Fruit fly (Drosophila melanogaster) whole organism, embryonic: Measurements from ENCODE around the gene Tbcd.

Experiments
- B-H2 ChIP-seq: fragments of 200-800 bp; sonication (Bioruptor generic); optimal IDR thresholded peaks from 2 replicates; lab custom pipeline; 2018; ENCODE audit warnings: missing biosample characterization, mild to moderate bottlenecking, missing genetic modification characterization
- CG10959 ChIP-seq: fragments of 200-800 bp; sonication (Bioruptor generic); IDR thresholded peaks from 2 replicates; pipeline ENCODE4 v1.3.6; 2022; ENCODE audit warnings: missing biosample characterization, missing genetic modification characterization
- CG11093 ChIP-seq: fragments of 200-800 bp; sonication (Bioruptor generic); IDR thresholded peaks from 3 replicates; pipeline ENCODE4 v1.3.6; 2022; ENCODE audit warnings: missing biosample characterization, missing genetic modification characterization
- CG11723 ChIP-seq: fragments of 200-800 bp; sonication (Bioruptor generic); optimal IDR thresholded peaks from 2 replicates; lab custom pipeline; 2017; ENCODE audit warnings: missing biosample characterization, mild to moderate bottlenecking, missing genetic modification characterization
- CG14014 ChIP-seq: fragments of 200-800 bp; sonication (Bioruptor generic); IDR thresholded peaks from 2 replicates; pipeline ENCODE4 v1.3.6; 2022; ENCODE audit warnings: missing biosample characterization, missing genetic modification characterization
- CG16813 ChIP-seq: fragments of 200-800 bp; sonication (Bioruptor generic); IDR thresholded peaks from 3 replicates; pipeline ENCODE4 v1.3.6; 2022; ENCODE audit warnings: missing biosample characterization, missing genetic modification characterization; ENCODE audit not compliant: partially characterized antibody
- CG17802 ChIP-seq: fragments of 200-800 bp; sonication (Bioruptor generic); optimal IDR thresholded peaks from 2 replicates; lab custom pipeline; 2018; ENCODE audit warnings: missing biosample characterization, mild to moderate bottlenecking, missing genetic modification characterization, moderate library complexity
- CG17912 ChIP-seq: fragments of 200-800 bp; sonication (Bioruptor generic); optimal IDR thresholded peaks from 2 replicates; lab custom pipeline; 2018; ENCODE audit warnings: missing biosample characterization, mild to moderate bottlenecking, missing genetic modification characterization
- CG18262 ChIP-seq: fragments of 200-800 bp; optimal IDR thresholded peaks from 3 replicates; lab custom pipeline; 2019; ENCODE audit warnings: missing biosample characterization, mild to moderate bottlenecking, missing genetic modification characterization, moderate library complexity
- CG2129 ChIP-seq: fragments of 200-800 bp; sonication (Bioruptor generic); IDR thresholded peaks from 2 replicates; pipeline ENCODE4 v1.3.6; 2022; ENCODE audit warnings: missing biosample characterization, missing genetic modification characterization; ENCODE audit not compliant: partially characterized antibody
- CG30431 ChIP-seq: fragments of 200-800 bp; sonication (Bioruptor generic); optimal IDR thresholded peaks from 2 replicates; lab custom pipeline; 2017; ENCODE audit warnings: missing biosample characterization, missing genetic modification characterization
- CG32532 ChIP-seq: fragments of 200-800 bp; sonication (Bioruptor generic); IDR thresholded peaks from 2 replicates; pipeline ENCODE4 v1.3.6; 2022; ENCODE audit warnings: missing biosample characterization, missing genetic modification characterization
- CG32767 ChIP-seq: fragments of 200-800 bp; sonication (Bioruptor generic); IDR thresholded peaks from 2 replicates; pipeline ENCODE4 v1.3.6; 2022; ENCODE audit warnings: missing biosample characterization, missing genetic modification characterization
- CG4404 ChIP-seq: fragments of 200-800 bp; sonication (Bioruptor generic); IDR thresholded peaks from 2 replicates; pipeline ENCODE4 v1.3.6; 2022; ENCODE audit warnings: missing biosample characterization, missing genetic modification characterization
- CG7271 ChIP-seq: fragments of 200-800 bp; sonication (Bioruptor generic); optimal IDR thresholded peaks from 2 replicates; lab custom pipeline; 2018; ENCODE audit warnings: missing biosample characterization, mild to moderate bottlenecking, missing genetic modification characterization, moderate library complexity
- CG7357 ChIP-seq: fragments of 200-800 bp; sonication (Bioruptor generic); IDR thresholded peaks from 3 replicates; pipeline ENCODE4 v1.3.6; 2022; ENCODE audit warnings: missing biosample characterization, missing genetic modification characterization
- CG7928 ChIP-seq: fragments of 200-800 bp; sonication (Bioruptor generic); optimal IDR thresholded peaks from 2 replicates; lab custom pipeline; 2017; ENCODE audit warnings: missing biosample characterization, mild to moderate bottlenecking, missing genetic modification characterization
- CG7987 ChIP-seq: fragments of 200-800 bp; sonication (Bioruptor generic); optimal IDR thresholded peaks from 2 replicates; lab custom pipeline; 2018; ENCODE audit warnings: missing biosample characterization, mild to moderate bottlenecking, missing genetic modification characterization, moderate library complexity
- CG8944 ChIP-seq: fragments of 200-800 bp; sonication (Bioruptor generic); optimal IDR thresholded peaks from 3 replicates; lab custom pipeline; 2016; ENCODE audit warnings: missing biosample characterization, missing genetic modification characterization
- D19B ChIP-seq: fragments of 200-800 bp; sonication (Bioruptor generic); optimal IDR thresholded peaks from 2 replicates; lab custom pipeline; 2017; ENCODE audit warnings: missing biosample characterization, mild to moderate bottlenecking, missing genetic modification characterization
- Dbx ChIP-seq: fragments of 200-800 bp; sonication (Bioruptor generic); IDR thresholded peaks from 3 replicates; pipeline ENCODE4 v1.3.6; 2022; ENCODE audit warnings: missing biosample characterization, missing genetic modification characterization
- E2f2 ChIP-seq: fragments of 200-800 bp; sonication (Bioruptor generic); IDR thresholded peaks from 2 replicates; pipeline ENCODE4 v1.3.6; 2022; ENCODE audit warnings: missing biosample characterization, missing genetic modification characterization
- Fer2 ChIP-seq: fragments of 200-800 bp; sonication (Bioruptor generic); optimal IDR thresholded peaks from 2 replicates; lab custom pipeline; 2018; ENCODE audit warnings: missing biosample characterization, mild to moderate bottlenecking, missing genetic modification characterization, moderate library complexity
- Hr39 ChIP-seq: fragments of >200 bp; optimal IDR thresholded peaks from 2 replicates; lab custom pipeline; 2017
- Lhr ChIP-seq: fragments of 200-800 bp; sonication (Bioruptor generic); optimal IDR thresholded peaks from 3 replicates; lab custom pipeline; 2017; ENCODE audit warnings: mild to moderate bottlenecking, missing biosample characterization, missing genetic modification reagents, missing genetic modification characterization
- MTF-1 ChIP-seq: fragments of 200-800 bp; sonication (Bioruptor generic); optimal IDR thresholded peaks from 2 replicates; lab custom pipeline; 2018; ENCODE audit warnings: missing biosample characterization, mild to moderate bottlenecking, missing genetic modification characterization, borderline replicate concordance
- Meics ChIP-seq: fragments of 200-800 bp; sonication (Bioruptor generic); optimal IDR thresholded peaks from 2 replicates; lab custom pipeline; 2017; ENCODE audit warnings: missing biosample characterization, mild to moderate bottlenecking, missing genetic modification characterization
- Oli ChIP-seq: fragments of 200-800 bp; sonication (Bioruptor generic); optimal IDR thresholded peaks from 2 replicates; lab custom pipeline; 2018; ENCODE audit warnings: missing biosample characterization, mild to moderate bottlenecking, missing genetic modification characterization, moderate library complexity
- Poxn ChIP-seq: fragments of 200-800 bp; sonication (Bioruptor generic); IDR thresholded peaks from 2 replicates; pipeline ENCODE4 v1.3.6; 2022; ENCODE audit warnings: missing biosample characterization, missing genetic modification characterization
- Ravus ChIP-seq: fragments of 200-800 bp; sonication (Bioruptor generic); IDR thresholded peaks from 2 replicates; pipeline ENCODE4 v1.3.6; 2022; ENCODE audit warnings: missing biosample characterization, missing genetic modification characterization
- Sry-β ChIP-seq: fragments of 200-800 bp; sonication (Bioruptor generic); optimal IDR thresholded peaks from 2 replicates; lab custom pipeline; 2018; ENCODE audit warnings: missing biosample characterization, mild to moderate bottlenecking, missing genetic modification characterization, moderate library complexity
- Usf ChIP-seq: fragments of 200-800 bp; sonication (Bioruptor generic); optimal IDR thresholded peaks from 2 replicates; lab custom pipeline; 2017; ENCODE audit warnings: missing genotype, missing biosample characterization, missing genetic modification characterization
- abd-A ChIP-seq: fragments of 200-800 bp; sonication (Bioruptor generic); optimal IDR thresholded peaks from 3 replicates; lab custom pipeline; 2019; ENCODE audit warnings: missing biosample characterization, mild to moderate bottlenecking, missing genetic modification characterization, moderate library complexity
- ash1 ChIP-seq: fragments of 200-800 bp; sonication (Bioruptor generic); optimal IDR thresholded peaks from 2 replicates; lab custom pipeline; 2018; ENCODE audit warnings: missing biosample characterization, mild to moderate bottlenecking, missing genetic modification characterization
- chif ChIP-seq, 2 experiments: fragments of 200-800 bp; sonication (Bioruptor generic); optimal IDR thresholded peaks; 3 replicates each; lab custom pipeline; 2016; ENCODE audit warnings: missing biosample characterization in 2 of 2, missing genetic modification characterization in 2 of 2
- dati ChIP-seq: fragments of 200-800 bp; sonication (Bioruptor generic); IDR thresholded peaks from 2 replicates; pipeline ENCODE4 v1.3.6; 2022; ENCODE audit warnings: missing biosample characterization, missing genetic modification characterization
- dmrt11E ChIP-seq: fragments of 200-800 bp; sonication (Bioruptor generic); optimal IDR thresholded peaks from 3 replicates; lab custom pipeline; 2018; ENCODE audit warnings: missing biosample characterization, mild to moderate bottlenecking, missing genetic modification characterization, moderate library complexity
- ind ChIP-seq: fragments of 200-800 bp; sonication (Bioruptor generic); optimal IDR thresholded peaks from 3 replicates; lab custom pipeline; 2016; ENCODE audit warnings: missing biosample characterization, missing genetic modification characterization
- knrl ChIP-seq: fragments of 200-800 bp; sonication (Bioruptor generic); IDR thresholded peaks from 3 replicates; pipeline ENCODE4 v1.3.6; 2022; ENCODE audit warnings: missing biosample characterization, missing genetic modification characterization; ENCODE audit not compliant: partially characterized antibody
- lab ChIP-seq: fragments of 200-800 bp; sonication (Bioruptor generic); optimal IDR thresholded peaks from 3 replicates; lab custom pipeline; 2017; ENCODE audit warnings: missing biosample characterization, missing genetic modification characterization, mild to moderate bottlenecking, moderate library complexity, missing genetic modification reagents
- lola ChIP-seq, 3 experiments: fragments of >200 bp in 2 of 3; fragments of 200-800 bp in 1 of 3; sonication (Bioruptor generic) in 1 of 3; optimal IDR thresholded peaks; 2 replicates each; lab custom pipeline; 2017 to 2019; ENCODE audit warnings: missing biosample characterization in 3 of 3, missing genetic modification characterization in 3 of 3, mild to moderate bottlenecking in 1 of 3, moderate library complexity in 1 of 3
- nerfin-1 ChIP-seq: fragments of 200-800 bp; sonication (Bioruptor generic); optimal IDR thresholded peaks from 3 replicates; lab custom pipeline; 2019; ENCODE audit warnings: missing biosample characterization, mild to moderate bottlenecking, missing genetic modification characterization, moderate library complexity
- nerfin-2 ChIP-seq: fragments of 200-800 bp; sonication (Bioruptor generic); IDR thresholded peaks from 2 replicates; pipeline ENCODE4 v1.3.6; 2022; ENCODE audit warnings: missing biosample characterization, missing genetic modification characterization; ENCODE audit not compliant: partially characterized antibody
- odd ChIP-seq: fragments of 200-800 bp; sonication (Bioruptor generic); optimal IDR thresholded peaks from 2 replicates; lab custom pipeline; 2017; ENCODE audit warnings: missing biosample characterization, mild to moderate bottlenecking, missing genetic modification characterization
- pb ChIP-seq: fragments of 200-800 bp; sonication (Bioruptor generic); optimal IDR thresholded peaks from 3 replicates; lab custom pipeline; 2016; ENCODE audit warnings: missing biosample characterization, missing genetic modification characterization
- ranshi ChIP-seq: fragments of 200-800 bp; sonication (Bioruptor generic); IDR thresholded peaks from 2 replicates; pipeline ENCODE4 v1.3.6; 2022; ENCODE audit warnings: missing biosample characterization, missing genetic modification characterization
- sc ChIP-seq, 3 experiments: fragments of >200 bp in 2 of 3; fragments of 200-800 bp in 1 of 3; sonication (Bioruptor generic) in 1 of 3; optimal IDR thresholded peaks; 2 replicates in 2 of 3; 3 replicates in 1 of 3; lab custom pipeline; 2017; ENCODE audit warnings: mild to moderate bottlenecking in 1 of 3, missing biosample characterization in 1 of 3, missing genetic modification characterization in 1 of 3, missing genetic modification reagents in 1 of 3
- sr ChIP-seq: fragments of 200-800 bp; sonication (Bioruptor generic); IDR thresholded peaks from 3 replicates; pipeline ENCODE4 v1.3.6; 2022; ENCODE audit warnings: missing biosample characterization, missing genetic modification characterization
- zen2 ChIP-seq: fragments of 200-800 bp; sonication (Bioruptor generic); IDR thresholded peaks from 3 replicates; pipeline ENCODE4 v1.3.6; 2022; ENCODE audit warnings: missing biosample characterization, missing genetic modification characterization; ENCODE audit not compliant: partially characterized antibody

Tbcd gene

dm6 chr2L:2180120-2180539 is 32.8 kb downstream of the Tbcd start (continued):
- no peak for TF ChIP-seq CG2129 (GFP tag; lab: Robert Waterston, UW)
- TF ChIP-seq D19B (GFP tag; lab: Kevin White, UChicago), result peak; percentile 21
- peak; percentile 53 for TF ChIP-seq CG7987 (GFP tag; lab: Kevin White, UChicago)
- TF ChIP-seq Lhr (GFP tag; lab: Kevin White, UChicago), result peak; percentile 83
- TF ChIP-seq ranshi, result peak; percentile 91
- TF ChIP-seq abd-A (tag; lab: Kevin White, UChicago), result no peak
- peak; percentile 93 for TF ChIP-seq CG18262
- TF ChIP-seq Fer2 (tag; lab: Kevin White, UChicago), result peak; percentile 57
- peak; percentile 89 for TF ChIP-seq CG32532 (GFP tag; lab: Robert Waterston, UW)
- peak; percentile 58 for TF ChIP-seq Ravus (GFP tag; lab: Robert Waterston, UW)
- TF ChIP-seq MTF-1 (GFP tag; lab: Kevin White, UChicago), result peak; percentile 84
- peak; percentile 89 for TF ChIP-seq dati (GFP tag; lab: Robert Waterston, UW)
- peak; percentile 71 for TF ChIP-seq CG7271
- peak; percentile 69 for TF ChIP-seq E2f2 (GFP tag; lab: Robert Waterston, UW)
- TF ChIP-seq odd (GFP tag; lab: Kevin White, UChicago), result peak; percentile 77
- peak; percentile 72; the same call in 2 of the 3 replicates for TF ChIP-seq CG7357 (GFP tag; lab: Robert Waterston, UW)
- TF ChIP-seq Oli (tag; lab: Kevin White, UChicago), result peak; percentile 93
- TF ChIP-seq CG16813 (GFP tag; lab: Robert Waterston, UW), result no peak
- TF ChIP-seq CG4404 (GFP tag; lab: Robert Waterston, UW), result peak; percentile 84
- no peak for TF ChIP-seq nerfin-2 (GFP tag; lab: Robert Waterston, UW)
- peak; percentile 78 for TF ChIP-seq CG30431 (GFP tag; lab: Kevin White, UChicago)
- TF ChIP-seq CG11093, result peak; percentile 84
- TF ChIP-seq CG8944 (GFP tag; lab: Kevin White, UChicago), result peak; percentile 57
- TF ChIP-seq pb (GFP tag; lab: Kevin White, UChicago), result peak; percentile 64
- TF ChIP-seq zen2, result no peak
- peak; percentile 90 for TF ChIP-seq nerfin-1 (tag; lab: Kevin White, UChicago)
- no peak for TF ChIP-seq ash1 (GFP tag; lab: Kevin White, UChicago)
- peak; percentile 47 for TF ChIP-seq Usf
- peak; percentile 93 for TF ChIP-seq dmrt11E
- 0 out of 2 replicates have a peak, but pooled peaks have one; percentile 7 for TF ChIP-seq Poxn
- no peak for TF ChIP-seq sc (optimal IDR thresholded peaks at IDR 0.05; lab: Kevin White, UChicago)
- TF ChIP-seq sc (GFP tag; optimal IDR thresholded peaks at IDR 0.05; lab: Kevin White, UChicago), result peak; percentile 82
- TF ChIP-seq B-H2 (GFP tag; lab: Kevin White, UChicago), result no peak
- peak; percentile 18 for TF ChIP-seq Sry-β (GFP tag; lab: Kevin White, UChicago)
- peak; percentile 85 for TF ChIP-seq CG32767
- peak; percentile 87 for TF ChIP-seq sr (GFP tag; lab: Robert Waterston, UW)
- no peak for TF ChIP-seq knrl (GFP tag; lab: Robert Waterston, UW)
- TF ChIP-seq lola (GFP tag; optimal IDR thresholded peaks at IDR 0.05; lab: Kevin White, UChicago), result peak in 1 of 3 experiments; percentile 93
- TF ChIP-seq chif (GFP tag; optimal IDR thresholded peaks at IDR 0.05; lab: Kevin White, UChicago), result peak; percentile 79 to 83
- TF ChIP-seq lab, result peak; percentile 92
- TF ChIP-seq Hr39, result no peak
- peak; percentile 86 for TF ChIP-seq CG10959 (GFP tag; lab: Robert Waterston, UW)
- TF ChIP-seq Meics, result peak; percentile 79
- TF ChIP-seq CG7928 (GFP tag; lab: Kevin White, UChicago), result peak; percentile 27
- TF ChIP-seq CG14014 (GFP tag; lab: Robert Waterston, UW), result peak; percentile 87
- peak; percentile 85 for TF ChIP-seq CG11723
- TF ChIP-seq ind (GFP tag; lab: Kevin White, UChicago), result peak; percentile 83
- TF ChIP-seq CG17802 (tag; lab: Kevin White, UChicago), result peak; percentile 75
- TF ChIP-seq Dbx (GFP tag; lab: Robert Waterston, UW), result peak; percentile 84
- no peak for TF ChIP-seq CG17912 (GFP tag; lab: Kevin White, UChicago)
